Fruit fly (Drosophila melanogaster): Measurements from ENCODE around the gene CG15824.

DNA sequence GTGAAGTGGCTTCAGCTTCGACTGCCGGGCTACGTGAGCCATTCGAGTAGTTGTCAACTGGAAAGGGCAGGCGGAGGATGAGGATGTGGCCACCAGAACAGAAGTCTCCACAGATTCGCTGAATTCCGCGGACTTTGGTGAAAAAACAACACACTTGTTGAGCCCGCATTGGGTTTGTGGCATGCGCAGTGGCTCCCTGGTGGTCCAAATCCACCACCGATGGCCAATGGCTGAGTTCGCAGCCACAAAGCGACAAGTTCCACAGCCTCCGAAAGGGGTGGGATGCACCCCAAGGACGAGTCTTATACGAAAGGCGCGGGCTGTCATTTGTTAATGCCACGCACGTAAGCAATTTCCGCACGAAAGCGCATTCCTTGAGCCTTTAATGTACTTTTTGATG lies 33.8 kb upstream of the CG15824 start:
- TF ChIP-seq CG14655 (GFP tag; optimal IDR thresholded peaks at IDR 0.05) (no peak), fd96Ca (GFP tag; IDR thresholded peaks at IDR 0.05) (no peak), CG4496 (GFP tag; IDR thresholded peaks at IDR 0.05) (no peak), D1 (tag; optimal IDR thresholded peaks at IDR 0.05) (no peak), CG9948 (tag; optimal IDR thresholded peaks at IDR 0.05) (no peak), CG8301 (tag; optimal IDR thresholded peaks at IDR 0.05) (no peak), CG17806 (tag; optimal IDR thresholded peaks at IDR 0.05) (no peak), rn (GFP tag; IDR thresholded peaks at IDR 0.05) (no peak), CG12605 (GFP tag; IDR thresholded peaks at IDR 0.05) (peak; percentile 83), CG13204 (GFP tag; optimal IDR thresholded peaks at IDR 0.05) (no peak), EcR (GFP tag; optimal IDR thresholded peaks at IDR 0.05) (no peak), CG32121 (GFP tag; IDR thresholded peaks at IDR 0.05) (no peak), CG34367 (tag; optimal IDR thresholded peaks at IDR 0.05) (no peak)
